Fruit fly (Drosophila melanogaster): ENCODE data around the gene bnk.

DNA sequence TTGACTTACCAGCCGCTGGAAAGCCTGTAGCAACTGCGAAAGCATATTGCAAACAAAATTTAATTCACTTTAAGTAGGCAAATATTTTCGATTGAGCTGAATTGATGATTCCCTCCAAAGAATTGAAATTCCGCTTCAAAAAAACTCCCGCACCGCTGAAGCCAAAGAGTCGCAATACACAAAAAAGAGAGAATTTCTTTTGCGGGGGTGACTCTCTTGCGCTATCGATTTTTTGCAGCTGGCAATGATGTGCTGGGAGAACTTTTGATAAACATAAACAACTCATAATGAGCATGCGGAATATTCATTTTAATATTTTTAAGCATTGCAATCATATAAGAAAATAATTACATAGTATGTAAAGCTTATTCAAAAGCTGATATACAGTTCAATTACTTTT, 24.7 kb upstream of the bnk start:
- TF ChIP-seq CG6854 (GFP tag; optimal IDR thresholded peaks at IDR 0.05) (no peak), CG11560 (tag; IDR thresholded peaks at IDR 0.05) (no peak), Hr78 (GFP tag; optimal IDR thresholded peaks at IDR 0.05) (no peak), fd64A (GFP tag; optimal IDR thresholded peaks at IDR 0.05) (no peak), MESR4 (GFP tag; optimal IDR thresholded peaks at IDR 0.05) (no peak), sr (GFP tag; IDR thresholded peaks at IDR 0.05) (no peak), CG17912 (GFP tag; optimal IDR thresholded peaks at IDR 0.05) (no peak), CG12155 (GFP tag; optimal IDR thresholded peaks at IDR 0.05) (no peak), Aef1 (GFP tag; IDR thresholded peaks at IDR 0.05) (no peak), chinmo (GFP tag; IDR thresholded peaks at IDR 0.05; ENCODE audit: partially characterized antibody) (no peak), CG31224 (GFP tag; IDR thresholded peaks at IDR 0.05) (no peak), Dfd (GFP tag; optimal IDR thresholded peaks at IDR 0.05) (no peak), run (tag; optimal IDR thresholded peaks at IDR 0.05) (no peak), slbo (GFP tag; IDR thresholded peaks at IDR 0.05) (no peak)
